Worm (Caenorhabditis elegans) whole organism, late embryonic: ENCODE data around the gene fbxa-152.

Source experiments
- C08G9.2 ChIP-seq: sonication (generic microtip); optimal IDR thresholded peaks from 2 replicates; lab custom pipeline; 2016; ENCODE audit warnings: mild to moderate bottlenecking, missing genetic modification characterization, moderate library complexity, missing compliant biosample characterization
- K09A11.1 ChIP-seq: sonication (generic microtip); optimal IDR thresholded peaks from 2 replicates; lab custom pipeline; 2017; ENCODE audit warnings: antibody characterized with exemption, mild to moderate bottlenecking, missing genetic modification characterization, missing compliant biosample characterization; ENCODE audit not compliant: insufficient read depth
- T23F11.4 ChIP-seq: fragments of 200-800 bp; sonication (Bioruptor generic); optimal IDR thresholded peaks from 2 replicates; lab custom pipeline; 2018; ENCODE audit warnings: mild to moderate bottlenecking, missing genetic modification characterization, missing compliant biosample characterization
- Y22D7AL.16 ChIP-seq: sonication (generic microtip); optimal IDR thresholded peaks from 2 replicates; lab custom pipeline; 2016; ENCODE audit warnings: missing genetic modification characterization, missing compliant biosample characterization
- ceh-14 ChIP-seq: sonication (generic microtip); optimal IDR thresholded peaks from 2 replicates; lab custom pipeline; 2016; ENCODE audit warnings: missing genotype, missing genetic modification characterization, missing compliant biosample characterization
- ceh-18 ChIP-seq: sonication (generic microtip); optimal IDR thresholded peaks from 2 replicates; lab custom pipeline; 2016; ENCODE audit warnings: missing genetic modification characterization, missing compliant biosample characterization
- ceh-2 ChIP-seq: sonication (generic microtip); optimal IDR thresholded peaks from 2 replicates; lab custom pipeline; 2016; ENCODE audit warnings: missing genotype, missing genetic modification characterization, missing compliant biosample characterization
- ceh-22 ChIP-seq: sonication (generic microtip); optimal IDR thresholded peaks from 2 replicates; lab custom pipeline; 2017; ENCODE audit warnings: missing biosample characterization, missing genetic modification characterization
- ceh-24 ChIP-seq: sonication (generic microtip); optimal IDR thresholded peaks from 2 replicates; lab custom pipeline; 2016; ENCODE audit warnings: mild to moderate bottlenecking, missing genetic modification characterization, missing compliant biosample characterization
- ceh-30 ChIP-seq: fragments of 150-350 bp; optimal IDR thresholded peaks from 2 replicates; lab custom pipeline; 2014; ENCODE audit warnings: missing biosample characterization, missing genetic modification characterization
- ceh-31 ChIP-seq: sonication (generic microtip); optimal IDR thresholded peaks from 2 replicates; lab custom pipeline; 2016; ENCODE audit warnings: missing genetic modification characterization, missing compliant biosample characterization
- ceh-34 ChIP-seq: sonication (generic microtip); optimal IDR thresholded peaks from 2 replicates; lab custom pipeline; 2016; ENCODE audit warnings: mild to moderate bottlenecking, missing genetic modification characterization, missing compliant biosample characterization
- ceh-48 ChIP-seq: sonication (generic microtip); optimal IDR thresholded peaks from 2 replicates; lab custom pipeline; 2016; ENCODE audit warnings: missing genetic modification characterization, inconsistent platforms, missing compliant biosample characterization
- ceh-6 ChIP-seq: fragments of 200-800 bp; sonication (Bioruptor generic); optimal IDR thresholded peaks from 2 replicates; lab custom pipeline; 2018; ENCODE audit warnings: mild to moderate bottlenecking, missing genetic modification characterization, missing compliant biosample characterization
- ceh-9 ChIP-seq: sonication (generic microtip); optimal IDR thresholded peaks from 2 replicates; lab custom pipeline; 2016; ENCODE audit warnings: mild to moderate bottlenecking, missing genetic modification characterization, inconsistent platforms, missing compliant biosample characterization
- dmd-4 ChIP-seq: sonication (generic microtip); optimal IDR thresholded peaks from 2 replicates; lab custom pipeline; 2016; ENCODE audit warnings: borderline replicate concordance, missing genetic modification characterization, missing compliant biosample characterization
- dve-1 ChIP-seq: sonication (generic microtip); optimal IDR thresholded peaks from 2 replicates; lab custom pipeline; 2017; ENCODE audit warnings: antibody characterized with exemption, mild to moderate bottlenecking, missing genetic modification characterization, missing compliant biosample characterization
- elt-4 ChIP-seq: sonication (generic microtip); optimal IDR thresholded peaks from 2 replicates; lab custom pipeline; 2016; ENCODE audit warnings: missing genetic modification characterization, missing compliant biosample characterization
- ets-4 ChIP-seq: sonication (generic microtip); optimal IDR thresholded peaks from 2 replicates; lab custom pipeline; 2016; ENCODE audit warnings: missing genetic modification characterization, missing compliant biosample characterization
- eyg-1 ChIP-seq: sonication (generic microtip); optimal IDR thresholded peaks from 2 replicates; lab custom pipeline; 2016; ENCODE audit warnings: missing genotype, missing genetic modification characterization, missing compliant biosample characterization
- fkh-6 ChIP-seq: sonication (generic microtip); optimal IDR thresholded peaks from 2 replicates; lab custom pipeline; 2016; ENCODE audit warnings: missing genetic modification characterization, missing compliant biosample characterization
- hlh-13 ChIP-seq: fragments of 200-800 bp; sonication (Bioruptor generic); optimal IDR thresholded peaks from 2 replicates; lab custom pipeline; 2018; ENCODE audit warnings: mild to moderate bottlenecking, missing genetic modification characterization, missing compliant biosample characterization
- hlh-6 ChIP-seq: sonication (generic microtip); optimal IDR thresholded peaks from 2 replicates; lab custom pipeline; 2016; ENCODE audit warnings: missing genotype, missing genetic modification characterization, missing compliant biosample characterization
- lim-6 ChIP-seq: sonication (generic microtip); optimal IDR thresholded peaks from 2 replicates; lab custom pipeline; 2016; ENCODE audit warnings: missing genetic modification characterization, missing compliant biosample characterization
- lin-11 ChIP-seq: fragments of 200-800 bp; sonication (Bioruptor generic); optimal IDR thresholded peaks from 2 replicates; lab custom pipeline; 2018; ENCODE audit warnings: mild to moderate bottlenecking, missing genetic modification characterization, missing compliant biosample characterization
- madf-2 ChIP-seq: sonication (generic microtip); optimal IDR thresholded peaks from 2 replicates; lab custom pipeline; 2017; ENCODE audit warnings: missing genetic modification characterization, missing compliant biosample characterization
- mec-3 ChIP-seq: sonication (generic microtip); optimal IDR thresholded peaks from 2 replicates; lab custom pipeline; 2016; ENCODE audit warnings: borderline replicate concordance, missing genetic modification characterization, missing compliant biosample characterization
- nfya-1 ChIP-seq: sonication (generic microtip); optimal IDR thresholded peaks from 2 replicates; lab custom pipeline; 2017; ENCODE audit warnings: missing genetic modification characterization, mild to moderate bottlenecking, missing compliant biosample characterization, antibody characterized with exemption, moderate library complexity
- nhr-11 ChIP-seq: fragments of 150-350 bp; optimal IDR thresholded peaks from 2 replicates; lab custom pipeline; 2014; ENCODE audit warnings: missing biosample characterization, missing genetic modification characterization
- odd-2 ChIP-seq: sonication (generic microtip); optimal IDR thresholded peaks from 2 replicates; lab custom pipeline; 2017; ENCODE audit warnings: antibody characterized with exemption, mild to moderate bottlenecking, missing genetic modification characterization, missing compliant biosample characterization
- pag-3 ChIP-seq: sonication (generic microtip); optimal IDR thresholded peaks from 2 replicates; lab custom pipeline; 2016; ENCODE audit warnings: missing compliant biosample characterization, missing genetic modification characterization, borderline replicate concordance
- pat-9 ChIP-seq: fragments of 200-800 bp; sonication (Bioruptor generic); optimal IDR thresholded peaks from 2 replicates; lab custom pipeline; 2018; ENCODE audit warnings: mild to moderate bottlenecking, missing genetic modification characterization, moderate library complexity, missing compliant biosample characterization
- pax-1 ChIP-seq: fragments of 150-350 bp; optimal IDR thresholded peaks from 2 replicates; lab custom pipeline; 2014; ENCODE audit warnings: missing biosample characterization, missing genetic modification characterization
- pha-2 ChIP-seq: sonication (generic microtip); optimal IDR thresholded peaks from 2 replicates; lab custom pipeline; 2017; ENCODE audit warnings: mild to moderate bottlenecking, missing genetic modification characterization, missing compliant biosample characterization
- pha-4 ChIP-seq: fragments of 150-350 bp; optimal IDR thresholded peaks from 2 replicates; lab custom pipeline; 2018; ENCODE audit warnings: missing biosample characterization, missing genetic modification reagents, missing genetic modification characterization
- pros-1 ChIP-seq: fragments of 150-350 bp; optimal IDR thresholded peaks from 2 replicates; lab custom pipeline; 2014; ENCODE audit warnings: missing biosample characterization, missing genetic modification reagents, missing genetic modification characterization
- ref-2 ChIP-seq: sonication (generic microtip); optimal IDR thresholded peaks from 2 replicates; lab custom pipeline; 2016; ENCODE audit warnings: missing genetic modification characterization, missing compliant biosample characterization
- sox-2 ChIP-seq: fragments of 200-800 bp; sonication (Bioruptor generic); IDR thresholded peaks from 2 replicates; pipeline ENCODE4 v1.3.6; 2022; ENCODE audit warnings: missing genetic modification reagents, missing genetic modification characterization, missing compliant biosample characterization
- sox-4 ChIP-seq: sonication (generic microtip); optimal IDR thresholded peaks from 2 replicates; lab custom pipeline; 2017; ENCODE audit warnings: mild to moderate bottlenecking, missing genetic modification characterization, inconsistent platforms, missing compliant biosample characterization
- syd-9 ChIP-seq: sonication (generic microtip); optimal IDR thresholded peaks from 2 replicates; lab custom pipeline; 2016; ENCODE audit warnings: mild to moderate bottlenecking, missing genetic modification characterization, moderate library complexity, missing compliant biosample characterization
- tbx-2 ChIP-seq: sonication (generic microtip); optimal IDR thresholded peaks from 2 replicates; lab custom pipeline; 2016; ENCODE audit warnings: missing genetic modification characterization, missing compliant biosample characterization
- tbx-7 ChIP-seq: sonication (generic microtip); optimal IDR thresholded peaks from 2 replicates; lab custom pipeline; 2016; ENCODE audit warnings: missing genotype, missing genetic modification characterization, missing compliant biosample characterization
- unc-42 ChIP-seq: sonication (generic microtip); optimal IDR thresholded peaks from 2 replicates; lab custom pipeline; 2016; ENCODE audit warnings: missing genotype, missing genetic modification characterization, missing compliant biosample characterization
- unc-55 ChIP-seq: sonication (generic microtip); optimal IDR thresholded peaks from 2 replicates; lab custom pipeline; 2017; ENCODE audit warnings: missing biosample characterization, missing genetic modification reagents, missing genetic modification characterization
- unc-86 ChIP-seq: sonication (generic microtip); optimal IDR thresholded peaks from 2 replicates; lab custom pipeline; 2016; ENCODE audit warnings: missing genetic modification characterization, missing compliant biosample characterization
- zip-5 ChIP-seq: sonication (generic microtip); optimal IDR thresholded peaks from 2 replicates; lab custom pipeline; 2016; ENCODE audit warnings: missing genetic modification characterization, missing compliant biosample characterization

fbxa-152 gene

DNA sequence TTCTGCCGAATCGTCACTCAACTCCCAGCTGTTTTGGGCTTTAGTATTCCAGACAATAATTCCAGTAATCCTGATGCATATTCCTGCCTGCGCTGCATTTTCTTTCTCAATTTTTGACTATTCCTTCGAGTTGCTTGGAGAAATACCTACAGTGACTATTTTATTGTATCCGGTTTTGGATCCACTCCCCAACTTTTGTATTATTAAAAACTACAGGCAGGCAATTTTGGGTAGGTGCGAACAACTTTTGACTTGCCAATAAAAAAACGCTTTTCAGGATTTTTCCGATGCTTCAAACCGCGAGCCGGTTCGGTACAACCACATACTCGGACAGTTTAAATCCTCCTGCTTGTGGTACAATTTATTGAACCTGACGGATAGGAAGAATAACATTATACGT, 12.4 kb upstream of the fbxa-152 start:
- TF ChIP-seq ceh-22 (tag; lab: Kevin White, UChicago) (no peak), pha-2 (tag; lab: Kevin White, UChicago) (no peak), syd-9 (tag; lab: Kevin White, UChicago) (no peak), ceh-34 (tag; lab: Kevin White, UChicago) (no peak), ceh-6 (GFP tag; lab: Kevin White, UChicago) (no peak), ceh-31 (no peak), elt-4 (tag; lab: Kevin White, UChicago) (no peak), ref-2 (tag; lab: Kevin White, UChicago) (no peak), tbx-2 (tag; lab: Kevin White, UChicago) (no peak), sox-2 (GFP tag; lab: Robert Waterston, UW) (no peak), T23F11.4 (GFP tag; lab: Kevin White, UChicago) (no peak), Y22D7AL.16 (tag; lab: Kevin White, UChicago) (no peak), ceh-24 (tag; lab: Kevin White, UChicago) (no peak), pros-1 (tag; lab: Kevin White, UChicago) (no peak), pax-1 (tag; lab: Kevin White, UChicago) (no peak), nfya-1 (tag; lab: Kevin White, UChicago) (no peak), lin-11 (tag; lab: Kevin White, UChicago) (no peak), odd-2 (tag; lab: Kevin White, UChicago) (no peak)

ce11 chrV:15612886-15613285, 10.7 kb upstream of the fbxa-152 start, which contains the start of gene str-263:
str-263 (plus strand) TSS chrV:15613186.
- TF ChIP-seq ets-4 (tag; lab: Kevin White, UChicago) (no peak), zip-5 (no peak), syd-9 (tag; lab: Kevin White, UChicago) (no peak), dmd-4 (no peak), ceh-18 (no peak), sox-4 (tag; lab: Kevin White, UChicago) (no peak), ref-2 (tag; lab: Kevin White, UChicago) (no peak), eyg-1 (tag; lab: Kevin White, UChicago) (no peak), hlh-13 (GFP tag; lab: Kevin White, UChicago) (no peak), unc-55 (GFP tag; lab: Kevin White, UChicago) (no peak), dve-1 (tag; lab: Kevin White, UChicago) (no peak), ceh-2 (no peak), mec-3 (tag; lab: Kevin White, UChicago) (no peak), pat-9 (no peak)
- TF ChIP-seq, all 69 proteins: peak for 0

ce11 chrV:15610350-15610940, 8.3 kb upstream of the fbxa-152 start, which contains the start of the genes fbxa-153 and str-12:
fbxa-153 (minus strand) TSS chrV:15610384.
str-12 (plus strand) TSS chrV:15610890.
- TF ChIP-seq Y22D7AL.16 (tag; lab: Kevin White, UChicago) (no peak), tbx-2 (tag; lab: Kevin White, UChicago) (peak; percentile 51), nhr-11 (tag; lab: Kevin White, UChicago) (no peak), ceh-2 (no peak), eyg-1 (tag; lab: Kevin White, UChicago) (no peak), ceh-18 (peak; percentile 5), ceh-34 (tag; lab: Kevin White, UChicago) (peak; percentile 73), ceh-30 (tag; lab: Kevin White, UChicago) (no peak), fkh-6 (no peak), madf-2 (tag; lab: Kevin White, UChicago) (no peak), ceh-31 (peak; percentile 76), unc-55 (GFP tag; lab: Kevin White, UChicago) (peak; percentile 19), syd-9 (tag; lab: Kevin White, UChicago) (no peak), ceh-48 (tag; lab: Kevin White, UChicago) (no peak), unc-86 (tag; lab: Kevin White, UChicago) (no peak), C08G9.2 (tag; lab: Kevin White, UChicago) (no peak), nfya-1 (tag; lab: Kevin White, UChicago) (peak; percentile 24), ceh-14 (tag; lab: Kevin White, UChicago) (peak; percentile 74), tbx-7 (tag; lab: Kevin White, UChicago) (no peak), K09A11.1 (tag; lab: Kevin White, UChicago) (no peak), hlh-13 (GFP tag; lab: Kevin White, UChicago) (no peak), pag-3 (no peak), unc-42 (tag; lab: Kevin White, UChicago) (peak; percentile 77), lim-6 (tag; lab: Kevin White, UChicago) (peak; percentile 11), ceh-9 (tag; lab: Kevin White, UChicago) (no peak), pha-4 (tag; lab: Kevin White, UChicago) (no peak), pros-1 (tag; lab: Kevin White, UChicago) (no peak), sox-4 (tag; lab: Kevin White, UChicago) (no peak), ets-4 (tag; lab: Kevin White, UChicago) (no peak), mec-3 (tag; lab: Kevin White, UChicago) (no peak), elt-4 (tag; lab: Kevin White, UChicago) (no peak), hlh-6 (tag; lab: Kevin White, UChicago) (no peak)
